Fruit fly (Drosophila melanogaster) whole organism, embryonic: Measurements from ENCODE around the gene Nct.

Experiments used
- Aef1 ChIP-seq: fragments of 200-800 bp; sonication (Bioruptor generic); IDR thresholded peaks from 3 replicates; pipeline ENCODE4 v1.3.6; 2022; ENCODE audit warnings: missing biosample characterization, missing genetic modification characterization
- Atf3 ChIP-seq: fragments of 200-800 bp; sonication (Bioruptor generic); optimal IDR thresholded peaks from 3 replicates; lab custom pipeline; 2016; ENCODE audit warnings: missing biosample characterization, missing genetic modification characterization
- BEAF-32 ChIP-seq: fragments of 200-800 bp; sonication (Bioruptor generic); optimal IDR thresholded peaks from 3 replicates; lab custom pipeline; 2017; ENCODE audit warnings: missing biosample characterization, missing genetic modification characterization, mild to moderate bottlenecking, moderate library complexity, missing genetic modification reagents
- C15 ChIP-seq: fragments of 200-800 bp; sonication (Bioruptor generic); IDR thresholded peaks from 3 replicates; pipeline ENCODE4 v1.3.6; 2022; ENCODE audit warnings: missing biosample characterization, missing genetic modification characterization
- CG10366 ChIP-seq: fragments of 200-800 bp; sonication (Bioruptor generic); IDR thresholded peaks from 2 replicates; pipeline ENCODE4 v1.3.6; 2022; ENCODE audit warnings: missing biosample characterization, missing genetic modification characterization
- CG11085 ChIP-seq: fragments of 200-800 bp; sonication (Bioruptor generic); IDR thresholded peaks from 2 replicates; pipeline ENCODE4 v1.3.6; 2022; ENCODE audit warnings: missing biosample characterization, missing genetic modification characterization
- CG11398 ChIP-seq: fragments of 200-800 bp; sonication (Bioruptor generic); optimal IDR thresholded peaks from 2 replicates; lab custom pipeline; 2016; ENCODE audit warnings: missing biosample characterization, missing genetic modification characterization
- CG11560 ChIP-seq: fragments of 200-800 bp; sonication (Bioruptor generic); IDR thresholded peaks from 3 replicates; pipeline ENCODE4 v1.3.6; 2022; ENCODE audit warnings: missing biosample characterization, missing genetic modification characterization
- CG13424 ChIP-seq: fragments of 200-800 bp; sonication (Bioruptor generic); optimal IDR thresholded peaks from 2 replicates; lab custom pipeline; 2019; ENCODE audit warnings: missing biosample characterization, mild to moderate bottlenecking, missing genetic modification characterization, moderate library complexity
- CG13624 ChIP-seq: fragments of 200-800 bp; sonication (Bioruptor generic); optimal IDR thresholded peaks from 2 replicates; lab custom pipeline; 2016; ENCODE audit warnings: missing biosample characterization, missing genetic modification characterization
- CG14014 ChIP-seq: fragments of 200-800 bp; sonication (Bioruptor generic); IDR thresholded peaks from 2 replicates; pipeline ENCODE4 v1.3.6; 2022; ENCODE audit warnings: missing biosample characterization, missing genetic modification characterization
- CG14860 ChIP-seq: fragments of 200-800 bp; sonication (Bioruptor generic); IDR thresholded peaks from 3 replicates; pipeline ENCODE4 v1.3.6; 2022; ENCODE audit warnings: missing biosample characterization, missing genetic modification characterization; ENCODE audit not compliant: partially characterized antibody
- CG16815 ChIP-seq: fragments of 200-800 bp; sonication (Bioruptor generic); optimal IDR thresholded peaks from 3 replicates; lab custom pipeline; 2017; ENCODE audit warnings: missing biosample characterization, mild to moderate bottlenecking, missing genetic modification characterization
- CG17328 ChIP-seq: fragments of 200-800 bp; sonication (Bioruptor generic); IDR thresholded peaks from 2 replicates; pipeline ENCODE4 v1.3.6; 2022; ENCODE audit warnings: missing biosample characterization, missing genetic modification characterization
- CG17912 ChIP-seq: fragments of 200-800 bp; sonication (Bioruptor generic); optimal IDR thresholded peaks from 2 replicates; lab custom pipeline; 2018; ENCODE audit warnings: missing biosample characterization, mild to moderate bottlenecking, missing genetic modification characterization
- CG18011 ChIP-seq: fragments of 200-800 bp; sonication (Bioruptor generic); optimal IDR thresholded peaks from 2 replicates; lab custom pipeline; 2017; ENCODE audit warnings: missing biosample characterization, missing genetic modification characterization, mild to moderate bottlenecking, moderate library complexity, missing genotype
- CG18619 ChIP-seq: fragments of 200-800 bp; sonication (Bioruptor generic); optimal IDR thresholded peaks from 3 replicates; lab custom pipeline; 2017; ENCODE audit warnings: missing biosample characterization, mild to moderate bottlenecking, missing genetic modification characterization
- CG2129 ChIP-seq: fragments of 200-800 bp; sonication (Bioruptor generic); IDR thresholded peaks from 2 replicates; pipeline ENCODE4 v1.3.6; 2022; ENCODE audit warnings: missing biosample characterization, missing genetic modification characterization; ENCODE audit not compliant: partially characterized antibody
- CG32532 ChIP-seq: fragments of 200-800 bp; sonication (Bioruptor generic); IDR thresholded peaks from 2 replicates; pipeline ENCODE4 v1.3.6; 2022; ENCODE audit warnings: missing biosample characterization, missing genetic modification characterization
- CG34224 ChIP-seq: fragments of 200-800 bp; sonication (Bioruptor generic); IDR thresholded peaks from 3 replicates; pipeline ENCODE4 v1.3.6; 2022; ENCODE audit warnings: missing biosample characterization, missing genetic modification characterization; ENCODE audit not compliant: partially characterized antibody
- CG4424 ChIP-seq: fragments of 200-800 bp; sonication (Bioruptor generic); optimal IDR thresholded peaks from 3 replicates; lab custom pipeline; 2016; ENCODE audit warnings: missing biosample characterization, missing genetic modification characterization
- CG6813 ChIP-seq: fragments of 200-800 bp; sonication (Bioruptor generic); optimal IDR thresholded peaks from 2 replicates; lab custom pipeline; 2017; ENCODE audit warnings: missing biosample characterization, missing genetic modification characterization, mild to moderate bottlenecking, moderate library complexity, missing genetic modification reagents
- CG7987 ChIP-seq: fragments of 200-800 bp; sonication (Bioruptor generic); optimal IDR thresholded peaks from 2 replicates; lab custom pipeline; 2018; ENCODE audit warnings: missing biosample characterization, mild to moderate bottlenecking, missing genetic modification characterization, moderate library complexity
- CG9215 ChIP-seq: fragments of 200-800 bp; sonication (Bioruptor generic); IDR thresholded peaks from 2 replicates; pipeline ENCODE4 v1.3.6; 2022; ENCODE audit warnings: missing biosample characterization, missing genetic modification characterization
- CG9932 ChIP-seq: fragments of 200-800 bp; sonication (Bioruptor generic); IDR thresholded peaks from 2 replicates; pipeline ENCODE4 v1.3.6; 2022; ENCODE audit warnings: missing biosample characterization, missing genetic modification characterization
- Chrac-16 ChIP-seq: fragments of 200-800 bp; sonication (Bioruptor generic); optimal IDR thresholded peaks from 3 replicates; lab custom pipeline; 2016; ENCODE audit warnings: missing biosample characterization, missing genetic modification characterization
- H2.0 ChIP-seq: fragments of 200-800 bp; sonication (Bioruptor generic); IDR thresholded peaks from 2 replicates; pipeline ENCODE4 v1.3.6; 2022; ENCODE audit warnings: missing biosample characterization, missing genetic modification characterization
- Hand ChIP-seq: fragments of 200-800 bp; sonication (Bioruptor generic); optimal IDR thresholded peaks from 2 replicates; lab custom pipeline; 2017; ENCODE audit warnings: mild to moderate bottlenecking, missing biosample characterization, missing genetic modification reagents, missing genetic modification characterization
- Hr39 ChIP-seq: fragments of >200 bp; optimal IDR thresholded peaks from 2 replicates; lab custom pipeline; 2017
- Lpt ChIP-seq: fragments of >200 bp; optimal IDR thresholded peaks from 2 replicates; lab custom pipeline; 2018; ENCODE audit warnings: missing biosample characterization, missing genetic modification characterization
- Med ChIP-seq: fragments of 200-800 bp; sonication (Bioruptor generic); peaks from one replicate; lab custom pipeline; 2016; ENCODE audit warnings: missing biosample characterization, missing genetic modification characterization, mild to moderate bottlenecking, inconsistent platforms, moderate library complexity
- NK7.1 ChIP-seq: fragments of 200-800 bp; sonication (Bioruptor generic); optimal IDR thresholded peaks from 3 replicates; lab custom pipeline; 2016; ENCODE audit warnings: missing biosample characterization, missing genetic modification characterization
- Oaz ChIP-seq: fragments of 200-800 bp; sonication (Bioruptor generic); IDR thresholded peaks from 2 replicates; pipeline ENCODE4 v1.3.6; 2022; ENCODE audit warnings: missing biosample characterization, missing genetic modification characterization
- Scr ChIP-seq: fragments of 200-800 bp; sonication (Bioruptor generic); IDR thresholded peaks from 2 replicates; pipeline ENCODE4 v1.3.6; 2022; ENCODE audit warnings: missing biosample characterization, missing genetic modification characterization; ENCODE audit not compliant: partially characterized antibody
- Six4 ChIP-seq: fragments of 200-800 bp; sonication (Bioruptor generic); optimal IDR thresholded peaks from 2 replicates; lab custom pipeline; 2016; ENCODE audit warnings: missing biosample characterization, missing genetic modification characterization
- Spps ChIP-seq: fragments of 200-800 bp; sonication (Bioruptor generic); optimal IDR thresholded peaks from 2 replicates; lab custom pipeline; 2018; ENCODE audit warnings: missing biosample characterization, mild to moderate bottlenecking, missing genetic modification characterization
- Stat92E ChIP-seq, 3 experiments: fragments of >200 bp in 2 of 3; fragments of 200-800 bp in 1 of 3; sonication (Bioruptor generic) in 1 of 3; optimal IDR thresholded peaks; 2 replicates each; lab custom pipeline; 2017 to 2019; ENCODE audit warnings: missing biosample characterization in 3 of 3, missing genetic modification characterization in 3 of 3, mild to moderate bottlenecking in 1 of 3, moderate library complexity in 1 of 3
- cato ChIP-seq: fragments of 200-800 bp; sonication (Bioruptor generic); optimal IDR thresholded peaks from 2 replicates; lab custom pipeline; 2016; ENCODE audit warnings: missing biosample characterization, missing genetic modification characterization, borderline replicate concordance
- chif ChIP-seq, 2 experiments: fragments of 200-800 bp; sonication (Bioruptor generic); optimal IDR thresholded peaks; 3 replicates each; lab custom pipeline; 2016; ENCODE audit warnings: missing biosample characterization in 2 of 2, missing genetic modification characterization in 2 of 2
- crc ChIP-seq: fragments of 200-800 bp; sonication (Bioruptor generic); optimal IDR thresholded peaks from 2 replicates; lab custom pipeline; 2016; ENCODE audit warnings: missing biosample characterization, missing genetic modification characterization
- gem ChIP-seq: fragments of 200-800 bp; sonication (Bioruptor generic); optimal IDR thresholded peaks from 2 replicates; lab custom pipeline; 2019; ENCODE audit warnings: missing biosample characterization, mild to moderate bottlenecking, missing genetic modification characterization, moderate library complexity
- gt ChIP-seq: fragments of 200-800 bp; sonication (Bioruptor generic); IDR thresholded peaks from 2 replicates; pipeline ENCODE4 v1.3.6; 2022; ENCODE audit warnings: missing biosample characterization, missing genetic modification characterization
- jumu ChIP-seq: fragments of 200-800 bp; sonication (Bioruptor generic); optimal IDR thresholded peaks from 3 replicates; lab custom pipeline; 2016; ENCODE audit warnings: missing biosample characterization, missing genetic modification characterization
- ken ChIP-seq: fragments of 200-800 bp; sonication (Bioruptor generic); IDR thresholded peaks from 3 replicates; pipeline ENCODE4 v1.3.6; 2022; ENCODE audit warnings: missing biosample characterization, missing genetic modification characterization
- lmd ChIP-seq: fragments of 200-800 bp; sonication (Bioruptor generic); IDR thresholded peaks from 2 replicates; pipeline ENCODE4 v1.3.6; 2022; ENCODE audit warnings: missing biosample characterization, missing genetic modification characterization
- nmo ChIP-seq: fragments of 200-800 bp; sonication (Bioruptor generic); optimal IDR thresholded peaks from 2 replicates; lab custom pipeline; 2018; ENCODE audit warnings: missing biosample characterization, mild to moderate bottlenecking, missing genetic modification characterization, moderate library complexity
- row ChIP-seq: fragments of 200-800 bp; sonication (Bioruptor generic); IDR thresholded peaks from 3 replicates; pipeline ENCODE4 v1.3.6; 2022; ENCODE audit warnings: missing biosample characterization, missing genetic modification characterization
- ssp ChIP-seq: fragments of 200-800 bp; sonication (Bioruptor generic); IDR thresholded peaks from 2 replicates; pipeline ENCODE4 v1.3.6; 2022; ENCODE audit warnings: missing biosample characterization, missing genetic modification characterization
- zf30C ChIP-seq: fragments of 200-800 bp; sonication (Bioruptor generic); optimal IDR thresholded peaks from 3 replicates; lab custom pipeline; 2018; ENCODE audit warnings: missing biosample characterization, mild to moderate bottlenecking, missing genetic modification characterization
- zfh1 ChIP-seq: fragments of 200-800 bp; sonication (Bioruptor generic); IDR thresholded peaks from 3 replicates; pipeline ENCODE4 v1.3.6; 2022; ENCODE audit warnings: missing biosample characterization, missing genetic modification characterization

Nct gene

DNA sequence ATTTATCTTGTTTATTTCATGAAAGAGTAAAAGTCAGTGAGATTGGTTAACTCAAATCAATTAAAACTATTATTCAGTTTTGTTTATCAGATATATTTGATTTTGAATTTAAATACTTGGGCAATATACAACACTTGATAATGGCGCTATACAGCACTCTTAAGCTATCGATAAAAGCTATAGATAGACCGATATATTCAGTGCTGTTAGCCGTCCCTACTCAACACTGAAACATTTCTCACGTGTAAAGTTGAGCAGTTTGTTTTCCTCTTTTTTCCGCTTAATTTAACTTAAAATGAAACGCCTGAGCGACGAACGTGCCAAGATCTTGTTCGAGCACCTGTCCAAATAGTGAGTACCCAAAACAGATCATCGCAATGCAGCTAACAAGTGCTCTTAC lies 981 bp upstream of the Nct start, which contains the start of gene CG7006 (continued):
- TF ChIP-seq Aef1 (GFP tag; lab: Robert Waterston, UW) (peak; percentile 36; the same call in 1 of the 3 replicates), CG4424 (GFP tag; lab: Kevin White, UChicago) (peak; percentile 65), Hr39 (no peak), gt (GFP tag; lab: Robert Waterston, UW) (no peak; the same call in 1 of the 2 replicates), gem (no peak), row (GFP tag; lab: Robert Waterston, UW) (peak; percentile 27; the same call in 1 of the 3 replicates), CG34224 (GFP tag; lab: Robert Waterston, UW) (peak; percentile 72), NK7.1 (GFP tag; lab: Kevin White, UChicago) (peak; percentile 38), H2.0 (peak; percentile 69), Six4 (GFP tag; lab: Kevin White, UChicago) (peak; percentile 35), lmd (GFP tag; lab: Robert Waterston, UW) (peak; percentile 68; the same call in 1 of the 2 replicates), Chrac-16 (GFP tag; lab: Kevin White, UChicago) (peak; percentile 70), CG7987 (peak; percentile 35), crc (GFP tag; lab: Kevin White, UChicago) (peak; percentile 5), Oaz (GFP tag; lab: Robert Waterston, UW) (no peak), Atf3 (peak; percentile 48), CG10366 (peak; percentile 53), Med (GFP tag; lab: Kevin White, UChicago) (peak; percentile 96), CG2129 (GFP tag; lab: Robert Waterston, UW) (0 out of 2 replicates have a peak, but pooled peaks have one; percentile 16), BEAF-32 (GFP tag; lab: Kevin White, UChicago) (peak; percentile 84), CG11560 (tag; lab: Robert Waterston, UW) (peak; percentile 60; the same call in 2 of the 3 replicates), CG14860 (GFP tag; lab: Robert Waterston, UW) (peak; percentile 61), ken (GFP tag; lab: Robert Waterston, UW) (peak; percentile 86), CG13624 (peak; percentile 90), Spps (tag; lab: Kevin White, UChicago) (no peak), CG18011 (GFP tag; lab: Kevin White, UChicago) (no peak), cato (GFP tag; lab: Kevin White, UChicago) (peak; percentile 43), nmo (peak; percentile 59), CG9215 (GFP tag; lab: Robert Waterston, UW) (peak; percentile 64; the same call in 1 of the 2 replicates), jumu (GFP tag; lab: Kevin White, UChicago) (peak; percentile 74), CG17328 (GFP tag; lab: Robert Waterston, UW) (peak; percentile 14; the same call in 1 of the 2 replicates), C15 (GFP tag; lab: Robert Waterston, UW) (no peak), CG17912 (no peak), CG18619 (GFP tag; lab: Kevin White, UChicago) (peak; percentile 8), CG11398 (peak; percentile 46), CG11085 (GFP tag; lab: Robert Waterston, UW) (peak; percentile 66), Hand (GFP tag; lab: Kevin White, UChicago) (no peak), CG32532 (peak; percentile 70; the same call in 1 of the 2 replicates), CG16815 (GFP tag; lab: Kevin White, UChicago) (peak; percentile 62), Stat92E (GFP tag; optimal IDR thresholded peaks at IDR 0.05; lab: Kevin White, UChicago) (no peak), Lpt (GFP tag; lab: Kevin White, UChicago) (no peak), chif (GFP tag; optimal IDR thresholded peaks at IDR 0.05; lab: Kevin White, UChicago) (peak; percentile 70 to 72), zf30C (GFP tag; lab: Kevin White, UChicago) (no peak), CG6813 (no peak), ssp (GFP tag; lab: Robert Waterston, UW) (peak; percentile 52; the same call in 1 of the 2 replicates), zfh1 (GFP tag; lab: Robert Waterston, UW) (peak; percentile 74; the same call in 2 of the 3 replicates), Scr (GFP tag; lab: Robert Waterston, UW) (peak; percentile 75), CG14014 (GFP tag; lab: Robert Waterston, UW) (peak; percentile 67), CG13424 (peak; percentile 43), CG9932 (GFP tag; lab: Robert Waterston, UW) (peak; percentile 96)
